Fruit fly (Drosophila melanogaster) whole organism, embryonic: Measurements from ENCODE around the gene scaf6.

Experiments used
- Bgb ChIP-seq: fragments of 200-800 bp; sonication (Bioruptor generic); IDR thresholded peaks from 2 replicates; pipeline ENCODE4 v1.3.6; 2022; ENCODE audit warnings: missing biosample characterization, missing genetic modification characterization; ENCODE audit not compliant: partially characterized antibody
- CG12104 ChIP-seq: fragments of 200-800 bp; sonication (Bioruptor generic); optimal IDR thresholded peaks from 3 replicates; lab custom pipeline; 2016; ENCODE audit warnings: missing biosample characterization, missing genetic modification characterization
- CG12155 ChIP-seq: fragments of 200-800 bp; sonication (Bioruptor generic); optimal IDR thresholded peaks from 3 replicates; lab custom pipeline; 2016; ENCODE audit warnings: missing biosample characterization, missing genetic modification characterization
- CG1647 ChIP-seq: fragments of 200-800 bp; sonication (Bioruptor generic); optimal IDR thresholded peaks from 3 replicates; lab custom pipeline; 2016; ENCODE audit warnings: missing biosample characterization, missing genetic modification characterization
- CG16813 ChIP-seq: fragments of 200-800 bp; sonication (Bioruptor generic); IDR thresholded peaks from 3 replicates; pipeline ENCODE4 v1.3.6; 2022; ENCODE audit warnings: missing biosample characterization, missing genetic modification characterization; ENCODE audit not compliant: partially characterized antibody
- CG17829 ChIP-seq: fragments of 200-800 bp; optimal IDR thresholded peaks from 2 replicates; lab custom pipeline; 2019; ENCODE audit warnings: missing biosample characterization, mild to moderate bottlenecking, missing genetic modification characterization, moderate library complexity
- CG18599 ChIP-seq: fragments of 200-800 bp; sonication (Bioruptor generic); optimal IDR thresholded peaks from 3 replicates; lab custom pipeline; 2017; ENCODE audit warnings: missing biosample characterization, missing genetic modification characterization, mild to moderate bottlenecking, moderate library complexity, missing genetic modification reagents
- CG2889 ChIP-seq: fragments of 200-800 bp; sonication (Bioruptor generic); IDR thresholded peaks from 3 replicates; pipeline ENCODE4 v1.3.6; 2022; ENCODE audit warnings: missing biosample characterization, missing genetic modification characterization
- CG30403 ChIP-seq: fragments of 200-800 bp; sonication (Bioruptor generic); optimal IDR thresholded peaks from 3 replicates; lab custom pipeline; 2016; ENCODE audit warnings: missing biosample characterization, missing genetic modification characterization
- CG32767 ChIP-seq: fragments of 200-800 bp; sonication (Bioruptor generic); IDR thresholded peaks from 2 replicates; pipeline ENCODE4 v1.3.6; 2022; ENCODE audit warnings: missing biosample characterization, missing genetic modification characterization
- CG4617 ChIP-seq: fragments of 200-800 bp; sonication (Bioruptor generic); optimal IDR thresholded peaks from 3 replicates; lab custom pipeline; 2016; ENCODE audit warnings: missing biosample characterization, missing genetic modification characterization, borderline replicate concordance
- CG6683 ChIP-seq: fragments of 200-800 bp; sonication (Bioruptor generic); optimal IDR thresholded peaks from 2 replicates; lab custom pipeline; 2017; ENCODE audit warnings: missing biosample characterization, mild to moderate bottlenecking, missing genetic modification characterization, missing genetic modification reagents
- CG6765 ChIP-seq: fragments of 200-800 bp; sonication (Bioruptor generic); optimal IDR thresholded peaks from 3 replicates; lab custom pipeline; 2017; ENCODE audit warnings: missing biosample characterization, mild to moderate bottlenecking, missing genetic modification characterization
- CG7839 ChIP-seq: fragments of 200-800 bp; sonication (Bioruptor generic); optimal IDR thresholded peaks from 3 replicates; lab custom pipeline; 2018; ENCODE audit warnings: missing biosample characterization, mild to moderate bottlenecking, missing genetic modification characterization, moderate library complexity
- CG8281 ChIP-seq: fragments of 200-800 bp; sonication (Bioruptor generic); optimal IDR thresholded peaks from 2 replicates; lab custom pipeline; 2018; ENCODE audit warnings: missing biosample characterization, mild to moderate bottlenecking, missing genetic modification characterization, moderate library complexity
- CG8388 ChIP-seq: fragments of 200-800 bp; sonication (Bioruptor generic); optimal IDR thresholded peaks from 2 replicates; lab custom pipeline; 2019; ENCODE audit warnings: missing biosample characterization, mild to moderate bottlenecking, missing genetic modification characterization, moderate library complexity
- Camta ChIP-seq: fragments of 200-800 bp; sonication (Bioruptor generic); optimal IDR thresholded peaks from 2 replicates; lab custom pipeline; 2016; ENCODE audit warnings: missing biosample characterization, missing genetic modification characterization
- CrebB ChIP-seq: fragments of 200-800 bp; sonication (Bioruptor generic); optimal IDR thresholded peaks from 3 replicates; lab custom pipeline; 2018; ENCODE audit warnings: missing biosample characterization, mild to moderate bottlenecking, missing genetic modification characterization
- D ChIP-seq, 2 experiments: fragments of 200-800 bp in 1 of 2; fragments of >200 bp in 1 of 2; sonication (Bioruptor generic) in 1 of 2; optimal IDR thresholded peaks; 2 replicates in 1 of 2; 3 replicates in 1 of 2; lab custom pipeline; 2017; ENCODE audit warnings: mild to moderate bottlenecking in 1 of 2, missing biosample characterization in 1 of 2, missing genetic modification characterization in 1 of 2, missing genetic modification reagents in 1 of 2
- D19A ChIP-seq: fragments of 200-800 bp; optimal IDR thresholded peaks from 3 replicates; lab custom pipeline; 2019; ENCODE audit warnings: missing biosample characterization, mild to moderate bottlenecking, missing genetic modification characterization, moderate library complexity
- Dref ChIP-seq: fragments of 200-800 bp; sonication (Bioruptor generic); IDR thresholded peaks from 2 replicates; pipeline ENCODE4 v1.3.6; 2022; ENCODE audit warnings: missing biosample characterization, missing genetic modification characterization
- Drgx ChIP-seq: fragments of 200-800 bp; sonication (Bioruptor generic); IDR thresholded peaks from 2 replicates; pipeline ENCODE4 v1.3.6; 2022; ENCODE audit warnings: missing biosample characterization, missing genetic modification characterization
- HLH3B ChIP-seq: fragments of 200-800 bp; sonication (Bioruptor generic); IDR thresholded peaks from 2 replicates; pipeline ENCODE4 v1.3.6; 2022; ENCODE audit warnings: missing biosample characterization, missing genetic modification characterization
- Hey ChIP-seq: fragments of 200-800 bp; sonication (Bioruptor generic); optimal IDR thresholded peaks from 3 replicates; lab custom pipeline; 2018; ENCODE audit warnings: missing biosample characterization, mild to moderate bottlenecking, missing genetic modification characterization
- Hr3 ChIP-seq: fragments of 200-800 bp; sonication (Bioruptor generic); optimal IDR thresholded peaks from 3 replicates; lab custom pipeline; 2016; ENCODE audit warnings: missing biosample characterization, missing genetic modification characterization
- NC2β ChIP-seq: fragments of 200-800 bp; sonication (Bioruptor generic); optimal IDR thresholded peaks from 2 replicates; lab custom pipeline; 2016; ENCODE audit warnings: missing biosample characterization, missing genetic modification characterization
- Poxn ChIP-seq: fragments of 200-800 bp; sonication (Bioruptor generic); IDR thresholded peaks from 2 replicates; pipeline ENCODE4 v1.3.6; 2022; ENCODE audit warnings: missing biosample characterization, missing genetic modification characterization
- Vsx1 ChIP-seq: fragments of 200-800 bp; sonication (Bioruptor generic); optimal IDR thresholded peaks from 2 replicates; lab custom pipeline; 2017; ENCODE audit warnings: missing biosample characterization, mild to moderate bottlenecking, missing genetic modification characterization, missing genetic modification reagents
- al ChIP-seq: fragments of 200-800 bp; sonication (Bioruptor generic); IDR thresholded peaks from 2 replicates; pipeline ENCODE4 v1.3.6; 2022; ENCODE audit warnings: missing biosample characterization, missing genetic modification characterization
- ap ChIP-seq: fragments of 200-800 bp; sonication (Bioruptor generic); IDR thresholded peaks from 2 replicates; pipeline ENCODE4 v1.3.6; 2022; ENCODE audit warnings: missing biosample characterization, missing genetic modification characterization
- bigmax ChIP-seq: fragments of 200-800 bp; sonication (Bioruptor generic); optimal IDR thresholded peaks from 2 replicates; lab custom pipeline; 2018; ENCODE audit warnings: missing biosample characterization, mild to moderate bottlenecking, missing genetic modification characterization
- corto ChIP-seq: fragments of 200-800 bp; sonication (Bioruptor generic); optimal IDR thresholded peaks from 2 replicates; lab custom pipeline; 2016; ENCODE audit warnings: missing biosample characterization, mild to moderate bottlenecking, missing genetic modification characterization, moderate library complexity
- crp ChIP-seq, 2 experiments: fragments of 200-800 bp; sonication (Bioruptor generic); optimal IDR thresholded peaks; 2 replicates in 1 of 2; 3 replicates in 1 of 2; lab custom pipeline; 2017; ENCODE audit warnings: missing biosample characterization in 2 of 2, missing genetic modification characterization in 2 of 2, mild to moderate bottlenecking in 1 of 2, moderate library complexity in 1 of 2
- dmrt11E ChIP-seq: fragments of 200-800 bp; sonication (Bioruptor generic); optimal IDR thresholded peaks from 3 replicates; lab custom pipeline; 2018; ENCODE audit warnings: missing biosample characterization, mild to moderate bottlenecking, missing genetic modification characterization, moderate library complexity
- esg ChIP-seq: fragments of 200-800 bp; sonication (Bioruptor generic); conservative IDR thresholded peaks from 2 replicates; pipeline ENCODE4 v1.3.6; 2022; ENCODE audit warnings: missing biosample characterization, missing genetic modification characterization
- eve ChIP-seq, 2 experiments: fragments of >200 bp; optimal IDR thresholded peaks; 2 replicates each; lab custom pipeline; 2017; ENCODE audit warnings: missing biosample characterization in 2 of 2, missing genetic modification characterization in 2 of 2
- fd102C ChIP-seq: fragments of 200-800 bp; sonication (Bioruptor generic); optimal IDR thresholded peaks from 2 replicates; lab custom pipeline; 2018; ENCODE audit warnings: missing biosample characterization, mild to moderate bottlenecking, missing genetic modification characterization, moderate library complexity
- gce ChIP-seq: fragments of 200-800 bp; sonication (Bioruptor generic); IDR thresholded peaks from 3 replicates; pipeline ENCODE4 v1.3.6; 2022; ENCODE audit warnings: missing biosample characterization, missing genetic modification characterization
- jigr1 ChIP-seq: fragments of 200-800 bp; sonication (Bioruptor generic); IDR thresholded peaks from 3 replicates; pipeline ENCODE4 v1.3.6; 2022; ENCODE audit warnings: missing biosample characterization, missing genetic modification characterization
- kay ChIP-seq: fragments of 200-800 bp; sonication (Bioruptor generic); optimal IDR thresholded peaks from 2 replicates; lab custom pipeline; 2016; ENCODE audit warnings: missing biosample characterization, missing genetic modification characterization
- klu ChIP-seq: fragments of 200-800 bp; sonication (Bioruptor generic); IDR thresholded peaks from 2 replicates; pipeline ENCODE4 v1.3.6; 2022; ENCODE audit warnings: missing biosample characterization, missing genetic modification characterization
- lab ChIP-seq: fragments of 200-800 bp; sonication (Bioruptor generic); optimal IDR thresholded peaks from 3 replicates; lab custom pipeline; 2017; ENCODE audit warnings: missing biosample characterization, missing genetic modification characterization, mild to moderate bottlenecking, moderate library complexity, missing genetic modification reagents
- luna ChIP-seq: fragments of 200-800 bp; sonication (Bioruptor generic); optimal IDR thresholded peaks from 2 replicates; lab custom pipeline; 2016; ENCODE audit warnings: missing biosample characterization, missing genetic modification characterization
- nom ChIP-seq: fragments of 200-800 bp; sonication (Bioruptor generic); optimal IDR thresholded peaks from 2 replicates; lab custom pipeline; 2017; ENCODE audit warnings: missing biosample characterization, missing genetic modification characterization, mild to moderate bottlenecking, moderate library complexity, missing genetic modification reagents
- scrt ChIP-seq: fragments of 200-800 bp; sonication (Bioruptor generic); optimal IDR thresholded peaks from 2 replicates; lab custom pipeline; 2018; ENCODE audit warnings: missing biosample characterization, mild to moderate bottlenecking, missing genetic modification characterization, moderate library complexity
- sima ChIP-seq: fragments of 200-800 bp; sonication (Bioruptor generic); optimal IDR thresholded peaks from 2 replicates; lab custom pipeline; 2016; ENCODE audit warnings: missing biosample characterization, missing genetic modification characterization
- tna ChIP-seq: fragments of 200-800 bp; sonication (Bioruptor generic); IDR thresholded peaks from 2 replicates; pipeline ENCODE4 v1.3.6; 2022; ENCODE audit warnings: missing biosample characterization, missing genetic modification characterization; ENCODE audit not compliant: partially characterized antibody
- trh ChIP-seq: fragments of 200-800 bp; sonication (Bioruptor generic); optimal IDR thresholded peaks from 2 replicates; lab custom pipeline; 2016; ENCODE audit warnings: missing biosample characterization, missing genetic modification characterization

Gene scaf6

dm6 chr3L:17012017-17012719 lies 30.2 kb downstream of the scaf6 start, which contains the start of gene CG3764 (continued):
- TF ChIP-seq Drgx: 0 out of 2 replicates have a peak, but pooled peaks have one; percentile 6
- peak; percentile 78 for TF ChIP-seq nom (GFP tag; lab: Kevin White, UChicago)
- TF ChIP-seq CG18599 (GFP tag; lab: Kevin White, UChicago): peak; percentile 76
- no peak for TF ChIP-seq esg (GFP tag; lab: Robert Waterston, UW)
- peak; percentile 64 for TF ChIP-seq CG8388 (GFP tag; lab: Kevin White, UChicago)
- peak; percentile 72 for TF ChIP-seq Vsx1 (GFP tag; lab: Kevin White, UChicago)
- TF ChIP-seq luna: no peak
- peak; percentile 85 for TF ChIP-seq NC2β (GFP tag; lab: Kevin White, UChicago)
- TF ChIP-seq D19A (tag; lab: Kevin White, UChicago): peak; percentile 47
- peak in 1 of 2 experiments; percentile 61 for TF ChIP-seq crp (GFP tag; optimal IDR thresholded peaks at IDR 0.05; lab: Kevin White, UChicago)
- TF ChIP-seq klu (GFP tag; lab: Robert Waterston, UW): no peak
- TF ChIP-seq CG8281 (tag; lab: Kevin White, UChicago): peak; percentile 60
- peak; percentile 68 for TF ChIP-seq Bgb (GFP tag; lab: Robert Waterston, UW)
- TF ChIP-seq CG6683 (GFP tag; lab: Kevin White, UChicago): peak; percentile 68
- TF ChIP-seq CG7839 (tag; lab: Kevin White, UChicago): peak; percentile 58
- peak; percentile 56 for TF ChIP-seq CG1647 (GFP tag; lab: Kevin White, UChicago)
- no peak for TF ChIP-seq Hr3 (GFP tag; lab: Kevin White, UChicago)
- TF ChIP-seq fd102C: peak; percentile 86
- TF ChIP-seq CG16813 (GFP tag; lab: Robert Waterston, UW): 0 out of 3 replicates have a peak, but pooled peaks have one; percentile 28
- TF ChIP-seq tna (GFP tag; lab: Robert Waterston, UW): no peak; the same call in 1 of the 2 replicates
- peak; percentile 70 for TF ChIP-seq bigmax
- no peak for TF ChIP-seq Poxn (GFP tag; lab: Robert Waterston, UW)
- no peak for TF ChIP-seq kay
- peak; percentile 82 for TF ChIP-seq Camta (GFP tag; lab: Kevin White, UChicago)
- TF ChIP-seq CG4617: peak; percentile 86
- TF ChIP-seq jigr1 (GFP tag; lab: Robert Waterston, UW): no peak
- peak; percentile 9 for TF ChIP-seq trh (GFP tag; lab: Kevin White, UChicago)
- TF ChIP-seq Hey (tag; lab: Kevin White, UChicago): peak; percentile 79
- no peak for TF ChIP-seq CG2889
- TF ChIP-seq CG12155: no peak
- TF ChIP-seq CG12104 (GFP tag; lab: Kevin White, UChicago): peak; percentile 74
- peak; percentile 11 for TF ChIP-seq D (optimal IDR thresholded peaks at IDR 0.05; lab: Kevin White, UChicago)
- TF ChIP-seq D (GFP tag; optimal IDR thresholded peaks at IDR 0.05; lab: Kevin White, UChicago): peak; percentile 73
- TF ChIP-seq corto (GFP tag; lab: Kevin White, UChicago): no peak
- peak; percentile 89 for TF ChIP-seq CG6765 (GFP tag; lab: Kevin White, UChicago)
- no peak for TF ChIP-seq al
- TF ChIP-seq ap: no peak
- peak; percentile 76 for TF ChIP-seq CG17829 (tag; lab: Kevin White, UChicago)
- peak; percentile 40 for TF ChIP-seq CG30403
- TF ChIP-seq Dref: peak; percentile 45
- TF ChIP-seq scrt (GFP tag; lab: Kevin White, UChicago): peak; percentile 73
- TF ChIP-seq lab (GFP tag; lab: Kevin White, UChicago): peak; percentile 91
- TF ChIP-seq CG32767 (GFP tag; lab: Robert Waterston, UW): peak; percentile 88
- TF ChIP-seq CrebB (tag; lab: Kevin White, UChicago): peak; percentile 88
- no peak for TF ChIP-seq eve (GFP tag; optimal IDR thresholded peaks at IDR 0.05; lab: Kevin White, UChicago)
- peak; percentile 44 for TF ChIP-seq dmrt11E (tag; lab: Kevin White, UChicago)
- peak; percentile 58; the same call in 1 of the 2 replicates for TF ChIP-seq HLH3B
- peak; percentile 0 for TF ChIP-seq sima (GFP tag; lab: Kevin White, UChicago)
- TF ChIP-seq gce (GFP tag; lab: Robert Waterston, UW): peak; percentile 60; the same call in 1 of the 3 replicates
